Worm (Caenorhabditis elegans) whole organism, L4 larva: ENCODE results near the gene fbxb-13.

Experiments
- daf-16 ChIP-seq, 3 experiments: sonication (generic microtip); optimal IDR thresholded peaks; 2 replicates each; lab custom pipeline; 2016 to 2017; ENCODE audit warnings: missing genetic modification characterization in 3 of 3, missing genetic modification reagents in 3 of 3, mild to moderate bottlenecking in 2 of 3, missing compliant biosample characterization in 2 of 3, missing biosample characterization in 1 of 3, moderate library complexity in 1 of 3
- mep-1 ChIP-seq: fragments of 150-350 bp; sonication (generic microtip); optimal IDR thresholded peaks from 3 replicates; lab custom pipeline; 2014; ENCODE audit warnings: missing biosample characterization, missing genetic modification characterization

fbxb-13 gene

ce11 chrII:1836204-1836603, 48.1 kb downstream of the fbxb-13 start, which contains the start of gene T08E11.1:
TSS of gene T08E11.1 (plus strand) at chrII:1836504.
- no peak for TF ChIP-seq mep-1 (tag; lab: Kevin White, UChicago)
- TF ChIP-seq daf-16 (GFP tag; optimal IDR thresholded peaks at IDR 0.05; lab: Kevin White, UChicago): no peak
- TF ChIP-seq daf-16 (tag; optimal IDR thresholded peaks at IDR 0.05; lab: Kevin White, UChicago): peak; percentile 21
